Worm (Caenorhabditis elegans): Measurements from ENCODE around the gene pbs-1.

ce11 chrIV:1707960-1708359 lies 1.6 kb downstream of the pbs-1 start:
- TF ChIP-seq pqm-1 (tag; optimal IDR thresholded peaks at IDR 0.05) (no peak), pha-4 (tag; optimal IDR thresholded peaks at IDR 0.05) (no peak)

Measured in whole organism, L3 larva.